Worm (Caenorhabditis elegans): ENCODE results near the gene che-10.

DNA sequence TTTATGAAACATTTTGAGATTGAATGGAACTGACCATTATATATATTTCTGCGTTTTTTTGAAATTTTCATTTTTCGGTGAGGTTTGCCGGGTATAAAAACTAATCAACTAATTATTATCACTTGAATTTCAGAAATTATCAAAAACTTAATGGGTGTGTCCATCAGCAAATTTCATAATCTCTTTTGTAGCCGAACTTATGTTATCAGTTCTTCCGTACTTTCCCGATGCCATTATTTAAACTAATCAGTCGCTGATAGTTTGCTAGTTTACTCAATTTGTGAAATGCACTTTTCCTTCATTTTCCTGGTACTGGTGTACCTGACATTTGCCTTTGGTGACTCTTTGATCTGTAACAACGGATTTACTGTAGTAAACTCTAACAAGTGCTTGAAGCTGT lies 36.0 kb upstream of the che-10 start:
- TF ChIP-seq dao-5 (tag; optimal IDR thresholded peaks at IDR 0.05), result no peak
- no peak for TF ChIP-seq W03F9.2 (tag; optimal IDR thresholded peaks at IDR 0.05)
- no peak for TF ChIP-seq him-1 (tag; optimal IDR thresholded peaks at IDR 0.05)
